Worm (Caenorhabditis elegans) whole organism, L4 larva: Measurements from ENCODE around the gene R02D5.6.

Experiments
- daf-12 ChIP-seq: fragments of 150-350 bp; optimal IDR thresholded peaks from 2 replicates; lab custom pipeline; 2014; ENCODE audit warnings: missing biosample characterization, missing genetic modification reagents, missing genetic modification characterization
- lin-39 ChIP-seq: fragments of 150-350 bp; optimal IDR thresholded peaks from 2 replicates; lab custom pipeline; 2014; ENCODE audit warnings: missing biosample characterization, missing genetic modification reagents, missing genetic modification characterization

- TF ChIP-seq lin-39 (tag; lab: Kevin White, UChicago) (no peak), daf-12 (no peak)
Measured at ce11 chrV:14480533-14480932, 37.4 kb downstream of the R02D5.6 start.
